Worm (Caenorhabditis elegans): ENCODE measurements around the gene spig-8.

The spig-8 gene

ce11 chrV:7015872-7016271, 38.8 kb upstream of the spig-8 start, which contains the start of gene C33G8.13:
Gene C33G8.13, minus strand, starts transcription at chrV:7015972.
- TF ChIP-seq unc-62 (GFP tag; optimal IDR thresholded peaks at IDR 0.05) (no peak), Y56A3A.18 (GFP tag; IDR thresholded peaks at IDR 0.05) (no peak), let-526 (GFP tag; IDR thresholded peaks at IDR 0.05) (no peak), F55B11.4 (tag; optimal IDR thresholded peaks at IDR 0.05; ENCODE audit: borderline replicate concordance, insufficient read depth) (no peak), sdz-38 (tag; optimal IDR thresholded peaks at IDR 0.05) (no peak), tlf-1 (GFP tag; optimal IDR thresholded peaks at IDR 0.05) (no peak), bed-2 (GFP tag; IDR thresholded peaks at IDR 0.05) (no peak)

ce11 chrV:7017059-7017458, 37.6 kb upstream of the spig-8 start, which contains the start of gene srsx-32:
Gene srsx-32, plus strand, starts transcription at chrV:7017359.
- no peak for TF ChIP-seq C17E4.6 (GFP tag; IDR thresholded peaks at IDR 0.05)
- no peak for TF ChIP-seq nhr-179 (tag; optimal IDR thresholded peaks at IDR 0.05)
- no peak for TF ChIP-seq C06A6.2 (GFP tag; conservative IDR thresholded peaks at IDR 0.05)
- TF ChIP-seq repo-1 (tag; optimal IDR thresholded peaks at IDR 0.05), result no peak
- no peak for TF ChIP-seq bed-1 (GFP tag; IDR thresholded peaks at IDR 0.05)
- TF ChIP-seq nhr-120 (GFP tag; IDR thresholded peaks at IDR 0.05), result no peak
- TF ChIP-seq snpc-3.4 (tag; optimal IDR thresholded peaks at IDR 0.05), result no peak
- TF ChIP-seq K11D2.4 (GFP tag; IDR thresholded peaks at IDR 0.05), result no peak
- no peak for TF ChIP-seq hmg-1.2 (GFP tag; IDR thresholded peaks at IDR 0.05)
- TF ChIP-seq tlf-1 (GFP tag; optimal IDR thresholded peaks at IDR 0.05), result no peak
- no peak for TF ChIP-seq efl-1 (GFP tag; optimal IDR thresholded peaks at IDR 0.05)
- no peak for TF ChIP-seq ceh-91 (GFP tag; IDR thresholded peaks at IDR 0.05)
- TF ChIP-seq lir-1 (GFP tag; conservative IDR thresholded peaks at IDR 0.05), result no peak
- TF ChIP-seq ceh-100 (GFP tag; IDR thresholded peaks at IDR 0.05), result no peak
- TF ChIP-seq lin-54 (GFP tag; optimal IDR thresholded peaks at IDR 0.05), result no peak

- no peak for TF ChIP-seq lin-26 (GFP tag; IDR thresholded peaks at IDR 0.05)
- no peak for TF ChIP-seq lin-35 (GFP tag; optimal IDR thresholded peaks at IDR 0.05)
- TF ChIP-seq ceh-79 (tag; optimal IDR thresholded peaks at IDR 0.05), result no peak
- TF ChIP-seq F55B11.4 (tag; optimal IDR thresholded peaks at IDR 0.05; ENCODE audit: borderline replicate concordance, insufficient read depth), result no peak
- no peak for TF ChIP-seq snpc-3.4 (tag; optimal IDR thresholded peaks at IDR 0.05)
- no peak for TF ChIP-seq tbx-9 (tag; optimal IDR thresholded peaks at IDR 0.05; ENCODE audit: borderline replicate concordance)
- TF ChIP-seq aptf-2 (GFP tag; conservative IDR thresholded peaks at IDR 0.05), result no peak
- no peak for TF ChIP-seq attf-3 (GFP tag; conservative IDR thresholded peaks at IDR 0.05)
- TF ChIP-seq egrh-3 (GFP tag; IDR thresholded peaks at IDR 0.05), result no peak
- no peak for TF ChIP-seq repo-1 (tag; optimal IDR thresholded peaks at IDR 0.05)
- TF ChIP-seq let-526 (GFP tag; IDR thresholded peaks at IDR 0.05), result no peak
- no peak for TF ChIP-seq let-607 (tag; optimal IDR thresholded peaks at IDR 0.05)
- TF ChIP-seq ceh-100 (GFP tag; IDR thresholded peaks at IDR 0.05), result no peak
- TF ChIP-seq unc-62 (GFP tag; optimal IDR thresholded peaks at IDR 0.05), result no peak
- TF ChIP-seq lsl-1 (GFP tag; optimal IDR thresholded peaks at IDR 0.05), result no peak
- TF ChIP-seq D2030.7 (GFP tag; IDR thresholded peaks at IDR 0.05), result no peak
Observed at ce11 chrV:7021772-7022171, 32.9 kb upstream of the spig-8 start, which contains the start of gene F20A1.4. Gene F20A1.4, minus strand, starts transcription at chrV:7021872.

- TF ChIP-seq lsy-27 (tag; optimal IDR thresholded peaks at IDR 0.05; ENCODE audit: borderline replicate concordance, insufficient read depth) (no peak), lir-1 (GFP tag; conservative IDR thresholded peaks at IDR 0.05) (no peak), madf-6 (GFP tag; IDR thresholded peaks at IDR 0.05) (no peak), F49E8.2 (tag; optimal IDR thresholded peaks at IDR 0.05; ENCODE audit: insufficient read depth) (no peak), akir-1 (GFP tag; optimal IDR thresholded peaks at IDR 0.05) (no peak), F39B2.1 (GFP tag; IDR thresholded peaks at IDR 0.05) (no peak), ceh-100 (GFP tag; IDR thresholded peaks at IDR 0.05) (no peak), gei-17 (GFP tag; optimal IDR thresholded peaks at IDR 0.05) (no peak), die-1 (tag; optimal IDR thresholded peaks at IDR 0.05) (no peak), Y53G8AR.9 (GFP tag; conservative IDR thresholded peaks at IDR 0.05) (no peak), F57A8.1 (GFP tag; optimal IDR thresholded peaks at IDR 0.05) (no peak), nfya-1 (tag; optimal IDR thresholded peaks at IDR 0.05; ENCODE audit: borderline replicate concordance, insufficient read depth) (no peak)
Observed at ce11 chrV:7022981-7023380, 31.7 kb upstream of the spig-8 start.

All from whole organism, young adult.